Worm (Caenorhabditis elegans) whole organism, young adult: ENCODE results near the gene M01F1.8.

Experiments
- D2030.7 ChIP-seq: fragments of 200-800 bp; sonication (Bioruptor generic); IDR thresholded peaks from 2 replicates; pipeline ENCODE4 v1.3.6; 2022; ENCODE audit warnings: missing genetic modification reagents, missing genetic modification characterization, missing compliant biosample characterization
- F22D6.2 ChIP-seq: sonication (generic microtip); optimal IDR thresholded peaks from 2 replicates; lab custom pipeline; 2016; ENCODE audit warnings: mild to moderate bottlenecking, missing genetic modification characterization, missing compliant biosample characterization
- F23B12.7 ChIP-seq: sonication (generic microtip); optimal IDR thresholded peaks from 2 replicates; lab custom pipeline; 2017; ENCODE audit warnings: missing genetic modification characterization, mild to moderate bottlenecking, missing compliant biosample characterization, antibody characterized with exemption, moderate library complexity; ENCODE audit not compliant: insufficient read depth
- F33H1.4 ChIP-seq: fragments of 200-800 bp; sonication (Bioruptor generic); IDR thresholded peaks from 2 replicates; pipeline ENCODE4 v1.3.6; 2022; ENCODE audit warnings: missing genetic modification reagents, missing genetic modification characterization, missing compliant biosample characterization
- F55B11.4 ChIP-seq: sonication (generic microtip); optimal IDR thresholded peaks from 2 replicates; lab custom pipeline; 2016; ENCODE audit warnings: missing compliant biosample characterization, missing genetic modification characterization, borderline replicate concordance; ENCODE audit not compliant: insufficient read depth
- K12H6.12 ChIP-seq: fragments of 200-800 bp; sonication (Bioruptor generic); optimal IDR thresholded peaks from 2 replicates; lab custom pipeline; 2018; ENCODE audit warnings: mild to moderate bottlenecking, missing genetic modification characterization, missing compliant biosample characterization
- Y53F4B.3 ChIP-seq: fragments of 200-800 bp; sonication (Bioruptor generic); IDR thresholded peaks from 2 replicates; pipeline ENCODE4 v1.3.6; 2022; ENCODE audit warnings: missing genetic modification reagents, missing genetic modification characterization, missing compliant biosample characterization
- ama-1 ChIP-seq, 3 experiments: fragments of 150-350 bp in 1 of 3; sonication (generic microtip) in 2 of 3; optimal IDR thresholded peaks; 2 replicates each; lab custom pipeline; 2014 to 2018; ENCODE audit warnings: missing biosample characterization in 2 of 3, missing genetic modification characterization in 2 of 3, missing genetic modification reagents in 2 of 3
- attf-3 ChIP-seq: fragments of 200-800 bp; sonication (Bioruptor generic); conservative IDR thresholded peaks from 2 replicates; pipeline ENCODE4 v1.3.6; 2022; ENCODE audit warnings: missing genetic modification reagents, missing genetic modification characterization, missing compliant biosample characterization
- attf-6 ChIP-seq: fragments of 200-800 bp; sonication (Bioruptor generic); IDR thresholded peaks from 2 replicates; pipeline ENCODE4 v1.3.6; 2022; ENCODE audit warnings: missing genetic modification reagents, missing genetic modification characterization, missing compliant biosample characterization
- ceh-100 ChIP-seq: fragments of 200-800 bp; sonication (Bioruptor generic); IDR thresholded peaks from 2 replicates; pipeline ENCODE4 v1.3.6; 2022; ENCODE audit warnings: missing genetic modification reagents, missing genetic modification characterization, missing compliant biosample characterization
- ceh-40 ChIP-seq: fragments of 200-800 bp; sonication (Bioruptor generic); IDR thresholded peaks from 2 replicates; pipeline ENCODE4 v1.3.6; 2022; ENCODE audit warnings: missing genetic modification characterization, missing compliant biosample characterization
- die-1 ChIP-seq: sonication (generic microtip); optimal IDR thresholded peaks from 2 replicates; lab custom pipeline; 2016; ENCODE audit warnings: missing genotype, mild to moderate bottlenecking, missing genetic modification characterization, missing compliant biosample characterization
- dox-1 ChIP-seq: fragments of 200-800 bp; sonication (Bioruptor generic); IDR thresholded peaks from 2 replicates; pipeline ENCODE4 v1.3.6; 2022; ENCODE audit warnings: missing genetic modification reagents, missing genetic modification characterization, missing compliant biosample characterization
- efl-1 ChIP-seq: fragments of 150-350 bp; optimal IDR thresholded peaks from 2 replicates; lab custom pipeline; 2014; ENCODE audit warnings: missing biosample characterization, missing genetic modification reagents, missing genetic modification characterization
- hlh-26 ChIP-seq: fragments of 200-800 bp; sonication (Bioruptor generic); conservative IDR thresholded peaks from 2 replicates; pipeline ENCODE4 v1.3.6; 2022; ENCODE audit warnings: missing genetic modification reagents, missing genetic modification characterization, missing compliant biosample characterization
- hmg-1.2 ChIP-seq: fragments of 200-800 bp; sonication (Bioruptor generic); IDR thresholded peaks from 2 replicates; pipeline ENCODE4 v1.3.6; 2022; ENCODE audit warnings: missing genetic modification reagents, missing genetic modification characterization, missing compliant biosample characterization
- hrde-1 ChIP-seq: sonication (generic microtip); optimal IDR thresholded peaks from 2 replicates; lab custom pipeline; 2016; ENCODE audit warnings: missing genetic modification characterization, mild to moderate bottlenecking, missing compliant biosample characterization, moderate library complexity, missing genotype, missing genetic modification reagents, borderline replicate concordance
- let-607 ChIP-seq, 2 experiments: fragments of 200-800 bp in 1 of 2; sonication (Bioruptor generic) in 1 of 2; sonication (generic microtip) in 1 of 2; optimal IDR thresholded peaks; 2 replicates each; lab custom pipeline; 2016 to 2018; ENCODE audit warnings: mild to moderate bottlenecking in 2 of 2, missing compliant biosample characterization in 2 of 2, missing genetic modification characterization in 2 of 2, moderate library complexity in 2 of 2, missing genotype in 1 of 2
- lin-35 ChIP-seq, 3 experiments: fragments of 150-350 bp in 2 of 3; sonication (generic microtip) in 1 of 3; optimal IDR thresholded peaks; 2 replicates each; lab custom pipeline; 2014 to 2018; ENCODE audit warnings: missing biosample characterization in 3 of 3, missing genetic modification characterization in 3 of 3, missing genetic modification reagents in 3 of 3
- lin-40 ChIP-seq: sonication (generic microtip); optimal IDR thresholded peaks from 2 replicates; lab custom pipeline; 2016; ENCODE audit warnings: missing genetic modification characterization, mild to moderate bottlenecking, missing compliant biosample characterization, missing genotype, missing genetic modification reagents
- lin-54 ChIP-seq: fragments of 200-800 bp; sonication (Bioruptor generic); optimal IDR thresholded peaks from 2 replicates; lab custom pipeline; 2018; ENCODE audit warnings: mild to moderate bottlenecking, missing genetic modification characterization, missing compliant biosample characterization
- lir-1 ChIP-seq: fragments of 200-800 bp; sonication (Bioruptor generic); conservative IDR thresholded peaks from 2 replicates; pipeline ENCODE4 v1.3.6; 2022; ENCODE audit warnings: missing genetic modification reagents, missing genetic modification characterization, missing compliant biosample characterization
- lsl-1 ChIP-seq: fragments of 200-800 bp; sonication (Bioruptor generic); optimal IDR thresholded peaks from 2 replicates; lab custom pipeline; 2018; ENCODE audit warnings: mild to moderate bottlenecking, missing genetic modification characterization, moderate library complexity, missing compliant biosample characterization
- lsy-27 ChIP-seq: sonication (generic microtip); optimal IDR thresholded peaks from 2 replicates; lab custom pipeline; 2017; ENCODE audit warnings: missing genetic modification characterization, mild to moderate bottlenecking, missing compliant biosample characterization, antibody characterized with exemption, missing genotype, borderline replicate concordance; ENCODE audit not compliant: insufficient read depth
- nfya-2 ChIP-seq: fragments of 200-800 bp; sonication (Bioruptor generic); IDR thresholded peaks from 2 replicates; pipeline ENCODE4 v1.3.6; 2022; ENCODE audit warnings: missing genetic modification reagents, missing genetic modification characterization, missing compliant biosample characterization
- nfyb-1 ChIP-seq: fragments of 200-800 bp; sonication (Bioruptor generic); IDR thresholded peaks from 2 replicates; pipeline ENCODE4 v1.3.6; 2022; ENCODE audit warnings: missing genetic modification reagents, missing genetic modification characterization, missing compliant biosample characterization
- nhr-120 ChIP-seq: fragments of 200-800 bp; sonication (Bioruptor generic); IDR thresholded peaks from 2 replicates; pipeline ENCODE4 v1.3.6; 2022; ENCODE audit warnings: missing genetic modification characterization, missing compliant biosample characterization
- nhr-27 ChIP-seq: fragments of 200-800 bp; sonication (Bioruptor generic); optimal IDR thresholded peaks from 2 replicates; lab custom pipeline; 2018; ENCODE audit warnings: mild to moderate bottlenecking, missing genetic modification characterization, moderate library complexity, missing compliant biosample characterization
- nhr-80 ChIP-seq: sonication (generic microtip); optimal IDR thresholded peaks from 2 replicates; lab custom pipeline; 2016; ENCODE audit warnings: missing genetic modification characterization, missing compliant biosample characterization
- rcor-1 ChIP-seq: fragments of 200-800 bp; sonication (Bioruptor generic); IDR thresholded peaks from 2 replicates; pipeline ENCODE4 v1.3.6; 2022; ENCODE audit warnings: missing genetic modification reagents, missing genetic modification characterization, missing compliant biosample characterization
- rec-8 ChIP-seq, 2 experiments: sonication (generic microtip); optimal IDR thresholded peaks; 2 replicates each; lab custom pipeline; 2016; ENCODE audit warnings: mild to moderate bottlenecking in 2 of 2, missing genetic modification characterization in 2 of 2, missing genetic modification reagents in 2 of 2, missing genotype in 2 of 2, missing biosample characterization in 1 of 2, missing compliant biosample characterization in 1 of 2, moderate library complexity in 1 of 2
- rpc-1 ChIP-seq, 2 experiments: fragments of 150-350 bp in 1 of 2; sonication (generic microtip) in 1 of 2; optimal IDR thresholded peaks; 2 replicates each; lab custom pipeline; 2014 to 2018; ENCODE audit warnings: missing biosample characterization in 1 of 2, missing genetic modification characterization in 1 of 2, missing genetic modification reagents in 1 of 2, missing genotype in 1 of 2
- snpc-1.3 ChIP-seq: sonication (generic microtip); optimal IDR thresholded peaks from 2 replicates; lab custom pipeline; 2017; ENCODE audit warnings: missing genetic modification characterization, mild to moderate bottlenecking, missing compliant biosample characterization, antibody characterized with exemption, moderate library complexity, missing genotype, missing genetic modification reagents; ENCODE audit not compliant: insufficient read depth
- snpc-4 ChIP-seq, 5 experiments: fragments of 150-350 bp in 1 of 5; sonication (generic microtip) in 4 of 5; optimal IDR thresholded peaks; 2 replicates each; lab custom pipeline; 2014 to 2018; ENCODE audit warnings: missing genetic modification characterization in 5 of 5, missing biosample characterization in 3 of 5, antibody characterized with exemption in 2 of 5, mild to moderate bottlenecking in 2 of 5, missing compliant biosample characterization in 2 of 5, missing genotype in 2 of 5, moderate library complexity in 2 of 5, missing genetic modification reagents in 1 of 5
- sptf-2 ChIP-seq: fragments of 200-800 bp; sonication (Bioruptor generic); optimal IDR thresholded peaks from 2 replicates; lab custom pipeline; 2018; ENCODE audit warnings: mild to moderate bottlenecking, missing genetic modification characterization, missing compliant biosample characterization
- tbp1 ChIP-seq: fragments of 200-800 bp; sonication (Bioruptor generic); optimal IDR thresholded peaks from 2 replicates; lab custom pipeline; 2018; ENCODE audit warnings: mild to moderate bottlenecking, missing genetic modification characterization, missing compliant biosample characterization
- tbx-9 ChIP-seq: sonication (generic microtip); optimal IDR thresholded peaks from 2 replicates; lab custom pipeline; 2016; ENCODE audit warnings: borderline replicate concordance, missing genetic modification characterization, inconsistent platforms, missing compliant biosample characterization
- tlf-1 ChIP-seq: fragments of 200-800 bp; sonication (Bioruptor generic); optimal IDR thresholded peaks from 2 replicates; lab custom pipeline; 2018; ENCODE audit warnings: mild to moderate bottlenecking, missing genetic modification characterization, missing compliant biosample characterization
- ztf-22 ChIP-seq: fragments of 200-800 bp; sonication (Bioruptor generic); optimal IDR thresholded peaks from 2 replicates; lab custom pipeline; 2018; ENCODE audit warnings: mild to moderate bottlenecking, missing genetic modification characterization, moderate library complexity, missing compliant biosample characterization
- ztf-3 ChIP-seq: fragments of 200-800 bp; sonication (Bioruptor generic); optimal IDR thresholded peaks from 2 replicates; lab custom pipeline; 2018; ENCODE audit warnings: mild to moderate bottlenecking, missing genetic modification characterization, missing compliant biosample characterization
- ztf-6 ChIP-seq: fragments of 200-800 bp; sonication (Bioruptor generic); IDR thresholded peaks from 2 replicates; pipeline ENCODE4 v1.3.6; 2022; ENCODE audit warnings: missing genetic modification reagents, missing genetic modification characterization, missing compliant biosample characterization

The M01F1.8 gene

ce11 chrIII:3511808-3512207 lies 9.5 kb upstream of the M01F1.8 start:
- no peak for TF ChIP-seq F55B11.4 (tag; lab: Kevin White, UChicago)
- no peak for TF ChIP-seq ztf-22 (GFP tag; lab: Kevin White, UChicago)
- no peak for TF ChIP-seq ztf-3 (GFP tag; lab: Kevin White, UChicago)
- TF ChIP-seq Y53F4B.3 (GFP tag; lab: Robert Waterston, UW): no peak
- no peak for TF ChIP-seq nhr-27 (tag; lab: Kevin White, UChicago)

- TF ChIP-seq attf-3 (GFP tag; lab: Robert Waterston, UW) (no peak), lsy-27 (no peak), F23B12.7 (tag; lab: Kevin White, UChicago) (no peak), tbp1 (no peak), F33H1.4 (GFP tag; lab: Robert Waterston, UW) (peak; percentile 44; the same call in 1 of the 2 replicates), rcor-1 (GFP tag; lab: Robert Waterston, UW) (no peak), lin-54 (peak; percentile 16), nfya-2 (GFP tag; lab: Robert Waterston, UW) (no peak), tbx-9 (tag; lab: Kevin White, UChicago) (no peak), hlh-26 (GFP tag; lab: Robert Waterston, UW) (no peak), snpc-4 (GFP tag; optimal IDR thresholded peaks at IDR 0.05; lab: Kevin White, UChicago) (no peak), snpc-4 (tag; optimal IDR thresholded peaks at IDR 0.05; lab: Kevin White, UChicago) (peak in 3 of 4 experiments; percentile 6 to 36 (median 27)), sptf-2 (GFP tag; lab: Kevin White, UChicago) (no peak), ztf-22 (GFP tag; lab: Kevin White, UChicago) (no peak), dox-1 (GFP tag; lab: Robert Waterston, UW) (peak; percentile 44), hmg-1.2 (GFP tag; lab: Robert Waterston, UW) (peak; percentile 97), attf-6 (GFP tag; lab: Robert Waterston, UW) (no peak), K12H6.12 (tag; lab: Kevin White, UChicago) (no peak), tlf-1 (no peak), ceh-40 (no peak), D2030.7 (GFP tag; lab: Robert Waterston, UW) (peak; percentile 31; the same call in 1 of the 2 replicates), ceh-100 (no peak), let-607 (tag; optimal IDR thresholded peaks at IDR 0.05; lab: Kevin White, UChicago) (no peak), lin-40 (tag; lab: Kevin White, UChicago) (peak; percentile 1), nhr-120 (0 out of 2 replicates have a peak, but pooled peaks have one; percentile 22), lir-1 (GFP tag; lab: Robert Waterston, UW) (no peak), lsl-1 (peak; percentile 78), die-1 (tag; lab: Kevin White, UChicago) (no peak), snpc-1.3 (tag; lab: Kevin White, UChicago) (no peak), ztf-6 (GFP tag; lab: Robert Waterston, UW) (no peak), nfyb-1 (no peak), rpc-1 (optimal IDR thresholded peaks at IDR 0.05; lab: Kevin White, UChicago) (no peak), rpc-1 (tag; optimal IDR thresholded peaks at IDR 0.05; lab: Kevin White, UChicago) (no peak), ama-1 (optimal IDR thresholded peaks at IDR 0.05; lab: Kevin White, UChicago) (no peak), ama-1 (GFP tag; optimal IDR thresholded peaks at IDR 0.05; lab: Kevin White, UChicago) (no peak), lin-35 (GFP tag; optimal IDR thresholded peaks at IDR 0.05; lab: Kevin White, UChicago) (peak in 1 of 3 experiments; percentile 9), hrde-1 (tag; lab: Kevin White, UChicago) (no peak), rec-8 (tag; optimal IDR thresholded peaks at IDR 0.05; lab: Kevin White, UChicago) (no peak), ztf-3 (GFP tag; lab: Kevin White, UChicago) (no peak), efl-1 (no peak), F22D6.2 (tag; lab: Kevin White, UChicago) (no peak), nhr-80 (tag; lab: Kevin White, UChicago) (peak; percentile 13)
Observed at ce11 chrIII:3509908-3510307, 7.6 kb upstream of the M01F1.8 start, which contains the start of the genes M01F1.4 and mrpl-35. M01F1.4 (minus strand) TSS chrIII:3510033. mrpl-35 (plus strand) TSS chrIII:3510237.
